Fruit fly (Drosophila melanogaster): ENCODE data around the gene Ir100a.

Ir100a gene

DNA sequence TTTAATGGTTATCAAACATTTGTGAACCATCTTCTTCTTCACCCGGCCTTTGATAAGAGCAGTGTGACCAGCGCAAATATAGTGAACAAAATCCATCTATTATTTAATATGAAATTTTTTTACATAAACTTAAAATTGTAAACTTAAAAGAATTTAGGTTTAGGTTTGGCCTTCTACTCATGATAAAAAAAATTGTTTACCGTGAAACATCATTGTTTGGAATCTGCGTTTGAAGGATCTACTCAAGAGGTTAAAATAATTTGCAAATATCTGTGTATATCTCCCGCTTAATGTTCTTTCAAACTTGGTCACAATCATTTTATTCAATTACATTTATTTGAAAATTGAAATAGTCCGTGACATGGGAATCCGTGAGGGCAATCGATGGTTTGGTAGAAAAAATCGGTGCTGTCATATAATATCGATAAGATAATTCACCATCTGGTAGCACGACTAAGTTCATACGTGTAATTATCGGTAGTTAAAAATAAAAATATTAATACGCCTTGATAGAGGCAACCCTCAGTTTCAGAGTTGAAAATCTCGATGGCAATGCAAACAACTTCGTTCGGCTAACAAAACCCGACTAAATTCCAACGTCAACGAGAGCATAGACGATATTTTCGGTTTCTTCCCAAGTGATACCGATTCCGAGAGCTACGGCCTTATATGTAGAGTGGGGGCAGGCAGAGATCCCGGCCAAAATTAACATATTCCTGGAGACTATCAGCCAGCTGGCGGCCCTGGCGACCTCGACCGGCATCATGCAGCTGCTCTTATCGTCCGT lies 28.8 kb upstream of the Ir100a start, which contains the start of the genes betaGlu and sip3 (continued):
- TF ChIP-seq CG14667 (GFP tag; IDR thresholded peaks at IDR 0.05) (no peak), CG3847 (GFP tag; IDR thresholded peaks at IDR 0.05) (no peak), CG10274 (GFP tag; optimal IDR thresholded peaks at IDR 0.05) (no peak), ac (GFP tag; optimal IDR thresholded peaks at IDR 0.05) (no peak), CG8388 (GFP tag; optimal IDR thresholded peaks at IDR 0.05) (peak; percentile 3), zen2 (GFP tag; IDR thresholded peaks at IDR 0.05; ENCODE audit: partially characterized antibody) (peak; percentile 86), CG2202 (tag; optimal IDR thresholded peaks at IDR 0.05) (no peak), CG2120 (GFP tag; optimal IDR thresholded peaks at IDR 0.05) (peak; percentile 39), bowl (GFP tag; IDR thresholded peaks at IDR 0.05) (no peak), CG10147 (GFP tag; optimal IDR thresholded peaks at IDR 0.05) (no peak), mld (GFP tag; IDR thresholded peaks at IDR 0.05; ENCODE audit: partially characterized antibody) (peak; percentile 72; the same call in 2 of the 3 replicates), schlank (tag; optimal IDR thresholded peaks at IDR 0.05) (no peak), CG1529 (GFP tag; optimal IDR thresholded peaks at IDR 0.05) (no peak), Dref (GFP tag; IDR thresholded peaks at IDR 0.05) (peak; percentile 91), Xbp1 (GFP tag; optimal IDR thresholded peaks at IDR 0.05) (peak; percentile 52), CG13123 (GFP tag; optimal IDR thresholded peaks at IDR 0.05) (peak; percentile 0), pzg (GFP tag; optimal IDR thresholded peaks at IDR 0.05) (peak; percentile 72), wor (GFP tag; IDR thresholded peaks at IDR 0.05) (no peak), repo (GFP tag; optimal IDR thresholded peaks at IDR 0.05) (no peak), her (GFP tag; optimal IDR thresholded peaks at IDR 0.05) (no peak), az2 (GFP tag; optimal IDR thresholded peaks at IDR 0.05) (no peak), gfzf (GFP tag; optimal IDR thresholded peaks at IDR 0.05) (peak; percentile 66), toy (GFP tag; IDR thresholded peaks at IDR 0.05) (no peak), trem (tag; optimal IDR thresholded peaks at IDR 0.05) (peak; percentile 74), inv (GFP tag; IDR thresholded peaks at IDR 0.05; ENCODE audit: partially characterized antibody) (peak; percentile 94), CG12744 (GFP tag; optimal IDR thresholded peaks at IDR 0.05) (peak; percentile 27), PHDP (tag; optimal IDR thresholded peaks at IDR 0.05) (peak; percentile 3), pnt (GFP tag; optimal IDR thresholded peaks at IDR 0.05) (no peak), MBD-R2 (GFP tag; IDR thresholded peaks at IDR 0.05) (peak; percentile 32), Vsx1 (GFP tag; optimal IDR thresholded peaks at IDR 0.05) (no peak), twi (tag; optimal IDR thresholded peaks at IDR 0.05) (peak; percentile 24), nmo (GFP tag; optimal IDR thresholded peaks at IDR 0.05) (peak; percentile 59), Med (GFP tag) (peak; percentile 83), Mrtf (GFP tag; IDR thresholded peaks at IDR 0.05) (no peak), CG12155 (GFP tag; optimal IDR thresholded peaks at IDR 0.05) (peak; percentile 13), CG11085 (GFP tag; IDR thresholded peaks at IDR 0.05) (no peak), CG18764 (GFP tag; optimal IDR thresholded peaks at IDR 0.05) (peak; percentile 11), CG8290 (GFP tag; optimal IDR thresholded peaks at IDR 0.05) (peak; percentile 41), CG8290 (tag; optimal IDR thresholded peaks at IDR 0.05) (no peak), CG17328 (GFP tag; IDR thresholded peaks at IDR 0.05) (no peak), hb (GFP tag; IDR thresholded peaks at IDR 0.05; ENCODE audit: partially characterized antibody) (peak; percentile 90), vvl (GFP tag; IDR thresholded peaks at IDR 0.05) (no peak), CG12299 (tag; optimal IDR thresholded peaks at IDR 0.05) (peak; percentile 23), CG13287 (GFP tag; IDR thresholded peaks at IDR 0.05; ENCODE audit: partially characterized antibody) (peak; percentile 93), phol (tag; optimal IDR thresholded peaks at IDR 0.05) (peak; percentile 34), ERR (GFP tag; optimal IDR thresholded peaks at IDR 0.05) (no peak), mirr (GFP tag; optimal IDR thresholded peaks at IDR 0.05) (no peak), CG17361 (GFP tag; IDR thresholded peaks at IDR 0.05) (peak; percentile 75; the same call in 2 of the 3 replicates), CG1602 (GFP tag; optimal IDR thresholded peaks at IDR 0.05) (peak; percentile 11), CG12659 (GFP tag; optimal IDR thresholded peaks at IDR 0.05) (peak; percentile 75)

Measured in whole organism, embryonic.